Worm (Caenorhabditis elegans) whole organism, L3 larva: Measurements from ENCODE around the gene hpo-19.

ENCODE experiments used
- aly-2 ChIP-seq: fragments of 150-350 bp; optimal IDR thresholded peaks from 2 replicates; lab custom pipeline; 2014; ENCODE audit warnings: missing biosample characterization, missing genetic modification characterization
- eor-1 ChIP-seq, 2 experiments: fragments of 150-350 bp; optimal IDR thresholded peaks; 2 replicates each; lab custom pipeline; 2014 to 2018; ENCODE audit warnings: missing biosample characterization in 2 of 2, missing genetic modification characterization in 2 of 2
- nfya-1 ChIP-seq: sonication (generic microtip); optimal IDR thresholded peaks from 2 replicates; lab custom pipeline; 2017; ENCODE audit warnings: missing genetic modification characterization, mild to moderate bottlenecking, missing compliant biosample characterization, antibody characterized with exemption, moderate library complexity; ENCODE audit not compliant: insufficient read depth
- nhr-12 ChIP-seq: fragments of 150-350 bp; optimal IDR thresholded peaks from 2 replicates; lab custom pipeline; 2014; ENCODE audit warnings: missing biosample characterization, missing genetic modification characterization
- nhr-67 ChIP-seq: fragments of 150-350 bp; optimal IDR thresholded peaks from 2 replicates; lab custom pipeline; 2014; ENCODE audit warnings: missing biosample characterization, missing genetic modification characterization
- pha-4 ChIP-seq: fragments of 150-350 bp; optimal IDR thresholded peaks from 2 replicates; lab custom pipeline; 2014; ENCODE audit warnings: missing biosample characterization, missing genetic modification reagents, missing genetic modification characterization
- snpc-4 ChIP-seq: fragments of 150-350 bp; optimal IDR thresholded peaks from 2 replicates; lab custom pipeline; 2014; ENCODE audit warnings: missing biosample characterization, missing genetic modification characterization

ce11 chrV:6408733-6409227 lies 27.7 kb upstream of the hpo-19 start, which contains the start of gene bcf-1:
- TF ChIP-seq nfya-1 (tag; lab: Kevin White, UChicago), result peak; percentile 21
- no peak for TF ChIP-seq eor-1 (tag; optimal IDR thresholded peaks at IDR 0.05; lab: Kevin White, UChicago)
- no peak for TF ChIP-seq pha-4 (tag; lab: Kevin White, UChicago)
- no peak for TF ChIP-seq snpc-4
- no peak for TF ChIP-seq aly-2 (tag; lab: Kevin White, UChicago)
- no peak for TF ChIP-seq nhr-67 (tag; lab: Kevin White, UChicago)
- no peak for TF ChIP-seq nhr-12 (tag; lab: Kevin White, UChicago)
